Worm (Caenorhabditis elegans) whole organism, L3 larva: ENCODE results near the gene ZK813.7.

ENCODE experiments used
- R02D3.7 ChIP-seq: fragments of 150-350 bp; optimal IDR thresholded peaks from 2 replicates; lab custom pipeline; 2014; ENCODE audit warnings: missing biosample characterization, missing genetic modification characterization
- ZK546.5 ChIP-seq: sonication (generic microtip); optimal IDR thresholded peaks from 2 replicates; lab custom pipeline; 2017; ENCODE audit warnings: missing biosample characterization, missing genetic modification characterization
- aly-2 ChIP-seq: fragments of 150-350 bp; optimal IDR thresholded peaks from 2 replicates; lab custom pipeline; 2014; ENCODE audit warnings: missing biosample characterization, missing genetic modification characterization
- ama-1 ChIP-seq: fragments of 150-350 bp; optimal IDR thresholded peaks from 2 replicates; lab custom pipeline; 2018
- ceh-16 ChIP-seq: sonication (generic microtip); optimal IDR thresholded peaks from 2 replicates; lab custom pipeline; 2017; ENCODE audit warnings: missing biosample characterization, missing genetic modification characterization
- ceh-28 ChIP-seq: fragments of 150-350 bp; optimal IDR thresholded peaks from 2 replicates; lab custom pipeline; 2014; ENCODE audit warnings: missing biosample characterization, missing genetic modification reagents, missing genetic modification characterization
- ceh-9 ChIP-seq: sonication (generic microtip); optimal IDR thresholded peaks from 2 replicates; lab custom pipeline; 2018; ENCODE audit warnings: missing biosample characterization, missing genetic modification characterization
- daf-12 ChIP-seq: fragments of 150-350 bp; optimal IDR thresholded peaks from 2 replicates; lab custom pipeline; 2014; ENCODE audit warnings: missing biosample characterization, missing genetic modification reagents, missing genetic modification characterization
- egl-27 ChIP-seq: sonication (generic microtip); optimal IDR thresholded peaks from 4 replicates; lab custom pipeline; 2017; ENCODE audit warnings: missing biosample characterization, missing genetic modification reagents, missing genetic modification characterization
- egl-5 ChIP-seq: fragments of 150-350 bp; optimal IDR thresholded peaks from 2 replicates; lab custom pipeline; 2017; ENCODE audit warnings: missing biosample characterization, missing genetic modification reagents, missing genetic modification characterization, inconsistent platforms
- elt-1 ChIP-seq: fragments of 150-350 bp; optimal IDR thresholded peaks from 2 replicates; lab custom pipeline; 2014; ENCODE audit warnings: missing biosample characterization, missing genetic modification characterization
- elt-2 ChIP-seq: sonication (generic microtip); optimal IDR thresholded peaks from 2 replicates; lab custom pipeline; 2016; ENCODE audit warnings: missing genetic modification reagents, mild to moderate bottlenecking, missing genetic modification characterization, missing compliant biosample characterization
- elt-3 ChIP-seq, 3 experiments: fragments of 150-350 bp in 1 of 3; sonication (generic microtip) in 2 of 3; optimal IDR thresholded peaks; 2 replicates in 2 of 3; 4 replicates in 1 of 3; lab custom pipeline; 2014 to 2017; ENCODE audit warnings: missing biosample characterization in 3 of 3, missing genetic modification characterization in 3 of 3
- eor-1 ChIP-seq, 2 experiments: fragments of 150-350 bp; optimal IDR thresholded peaks; 2 replicates each; lab custom pipeline; 2014 to 2018; ENCODE audit warnings: missing biosample characterization in 2 of 2, missing genetic modification characterization in 2 of 2
- fkh-10 ChIP-seq: sonication (generic microtip); optimal IDR thresholded peaks from 2 replicates; lab custom pipeline; 2017; ENCODE audit warnings: missing biosample characterization, missing genetic modification reagents, missing genetic modification characterization
- fkh-2 ChIP-seq: fragments of 150-350 bp; optimal IDR thresholded peaks from 2 replicates; lab custom pipeline; 2014; ENCODE audit warnings: missing biosample characterization, missing genetic modification reagents, missing genetic modification characterization
- fos-1 ChIP-seq: fragments of 150-350 bp; optimal IDR thresholded peaks from 2 replicates; lab custom pipeline; 2014; ENCODE audit warnings: missing biosample characterization, missing genetic modification characterization
- hmg-11 ChIP-seq: sonication (generic microtip); optimal IDR thresholded peaks from 2 replicates; lab custom pipeline; 2016; ENCODE audit warnings: missing genetic modification characterization, missing compliant biosample characterization
- jun-1 ChIP-seq: fragments of 150-350 bp; optimal IDR thresholded peaks from 2 replicates; lab custom pipeline; 2014; ENCODE audit warnings: missing biosample characterization, missing genetic modification reagents, missing genetic modification characterization
- lin-15B ChIP-seq: fragments of 150-350 bp; optimal IDR thresholded peaks from 2 replicates; lab custom pipeline; 2014; ENCODE audit warnings: missing biosample characterization, missing genetic modification characterization
- lin-39 ChIP-seq: fragments of 150-350 bp; optimal IDR thresholded peaks from 2 replicates; lab custom pipeline; 2018; ENCODE audit warnings: missing biosample characterization, missing genetic modification reagents, missing genetic modification characterization
- mml-1 ChIP-seq: fragments of 150-350 bp; sonication (generic microtip); optimal IDR thresholded peaks from 3 replicates; lab custom pipeline; 2014; ENCODE audit warnings: missing biosample characterization, missing genetic modification characterization
- nfya-1 ChIP-seq: sonication (generic microtip); optimal IDR thresholded peaks from 2 replicates; lab custom pipeline; 2017; ENCODE audit warnings: missing genetic modification characterization, mild to moderate bottlenecking, missing compliant biosample characterization, antibody characterized with exemption, moderate library complexity; ENCODE audit not compliant: insufficient read depth
- nhr-11 ChIP-seq: fragments of 150-350 bp; optimal IDR thresholded peaks from 2 replicates; lab custom pipeline; 2014; ENCODE audit warnings: missing biosample characterization, missing genetic modification characterization
- nhr-12 ChIP-seq: fragments of 150-350 bp; optimal IDR thresholded peaks from 2 replicates; lab custom pipeline; 2014; ENCODE audit warnings: missing biosample characterization, missing genetic modification characterization
- nhr-25 ChIP-seq: sonication (generic microtip); optimal IDR thresholded peaks from 2 replicates; lab custom pipeline; 2017; ENCODE audit warnings: missing biosample characterization, missing genetic modification characterization
- nhr-43 ChIP-seq: sonication (generic microtip); optimal IDR thresholded peaks from 2 replicates; lab custom pipeline; 2016; ENCODE audit warnings: mild to moderate bottlenecking, missing genetic modification characterization, missing compliant biosample characterization; ENCODE audit not compliant: poor library complexity, severe bottlenecking
- nhr-76 ChIP-seq: fragments of 150-350 bp; sonication (generic microtip); optimal IDR thresholded peaks from 5 replicates; lab custom pipeline; 2014; ENCODE audit warnings: missing biosample characterization, missing genetic modification characterization
- nhr-77 ChIP-seq: fragments of 150-350 bp; optimal IDR thresholded peaks from 2 replicates; lab custom pipeline; 2014; ENCODE audit warnings: missing biosample characterization, missing genetic modification characterization
- pha-4 ChIP-seq: fragments of 150-350 bp; optimal IDR thresholded peaks from 2 replicates; lab custom pipeline; 2014; ENCODE audit warnings: missing biosample characterization, missing genetic modification reagents, missing genetic modification characterization
- pqm-1 ChIP-seq: fragments of 150-350 bp; optimal IDR thresholded peaks from 2 replicates; lab custom pipeline; 2017; ENCODE audit warnings: missing biosample characterization, missing genetic modification characterization, inconsistent platforms
- sea-2 ChIP-seq: fragments of 150-350 bp; sonication (generic microtip); optimal IDR thresholded peaks from 4 replicates; lab custom pipeline; 2014; ENCODE audit warnings: missing biosample characterization, missing genetic modification reagents, missing genetic modification characterization
- skn-1 ChIP-seq: fragments of 150-350 bp; optimal IDR thresholded peaks from 2 replicates; lab custom pipeline; 2014; ENCODE audit warnings: missing biosample characterization, missing genetic modification characterization
- snpc-4 ChIP-seq: fragments of 150-350 bp; optimal IDR thresholded peaks from 2 replicates; lab custom pipeline; 2014; ENCODE audit warnings: missing biosample characterization, missing genetic modification characterization
- tbx-2 ChIP-seq: sonication (generic microtip); optimal IDR thresholded peaks from 2 replicates; lab custom pipeline; 2016; ENCODE audit warnings: mild to moderate bottlenecking, missing genetic modification characterization, missing compliant biosample characterization
- unc-62 ChIP-seq: fragments of 150-350 bp; sonication (generic microtip); optimal IDR thresholded peaks from 4 replicates; lab custom pipeline; 2014; ENCODE audit warnings: missing biosample characterization, missing genetic modification reagents, missing genetic modification characterization
- zag-1 ChIP-seq: fragments of 150-350 bp; optimal IDR thresholded peaks from 2 replicates; lab custom pipeline; 2014; ENCODE audit warnings: missing biosample characterization, missing genetic modification characterization
- ztf-11 ChIP-seq: fragments of 150-350 bp; optimal IDR thresholded peaks from 2 replicates; lab custom pipeline; 2014; ENCODE audit warnings: missing biosample characterization, missing genetic modification characterization
- ztf-4 ChIP-seq: fragments of 150-350 bp; optimal IDR thresholded peaks from 2 replicates; lab custom pipeline; 2014; ENCODE audit warnings: missing biosample characterization, missing genetic modification characterization

Gene ZK813.7

DNA sequence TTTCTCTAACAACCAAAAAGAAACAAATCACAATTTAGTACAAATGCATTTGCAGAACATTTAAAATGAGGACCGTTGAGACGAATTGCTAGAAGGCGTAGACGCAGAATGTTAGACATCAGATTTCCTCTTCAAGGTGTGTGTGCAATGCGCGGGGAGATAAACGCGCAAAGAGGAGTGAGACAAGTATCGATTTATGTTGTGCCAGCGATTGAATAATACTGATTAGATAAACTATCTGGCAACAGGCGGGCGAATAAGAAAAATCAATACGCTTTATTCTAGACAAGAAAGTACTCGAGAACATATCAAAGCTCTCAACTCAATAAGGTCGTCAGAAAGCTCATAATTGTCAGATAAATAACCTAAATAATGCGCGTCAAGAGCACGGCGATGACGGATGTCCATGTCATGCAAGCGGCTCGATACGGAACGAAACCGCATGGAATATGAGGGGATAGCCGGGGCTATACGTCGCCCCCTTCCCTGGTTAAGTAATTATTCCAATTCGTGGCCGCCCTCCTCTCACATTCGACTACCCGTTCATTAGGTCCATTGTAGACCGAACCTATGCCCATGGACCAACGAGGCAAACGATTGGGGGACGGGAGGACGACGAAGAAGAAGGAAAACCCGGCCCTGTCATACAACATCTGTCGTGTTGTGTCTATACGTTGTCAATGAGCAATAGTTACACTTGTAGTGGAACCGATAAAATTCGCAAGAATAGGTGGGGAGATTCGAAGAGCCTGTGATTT, 22.6 kb downstream of the ZK813.7 start:
- TF ChIP-seq daf-12 = no peak
- TF ChIP-seq nhr-12 (tag; lab: Kevin White, UChicago) = no peak
- TF ChIP-seq nhr-76 (tag; lab: Kevin White, UChicago) = no peak
- TF ChIP-seq egl-27 = no peak
- TF ChIP-seq tbx-2 (tag; lab: Kevin White, UChicago) = no peak
- no peak for TF ChIP-seq ceh-16 (tag; lab: Kevin White, UChicago)
- no peak for TF ChIP-seq eor-1 (tag; optimal IDR thresholded peaks at IDR 0.05; lab: Kevin White, UChicago)
- no peak for TF ChIP-seq ztf-4 (tag; lab: Kevin White, UChicago)
- no peak for TF ChIP-seq nhr-11 (tag; lab: Kevin White, UChicago)
- TF ChIP-seq jun-1 (tag; lab: Kevin White, UChicago) = no peak
- no peak for TF ChIP-seq sea-2 (GFP tag; lab: Kevin White, UChicago)
- TF ChIP-seq mml-1 (tag; lab: Kevin White, UChicago) = no peak
- TF ChIP-seq elt-3 (tag; optimal IDR thresholded peaks at IDR 0.05; lab: Kevin White, UChicago) = no peak
- TF ChIP-seq fkh-10 (GFP tag; lab: Kevin White, UChicago) = no peak
- TF ChIP-seq aly-2 (tag; lab: Kevin White, UChicago) = no peak
- TF ChIP-seq pqm-1 (tag; lab: Kevin White, UChicago) = no peak
- TF ChIP-seq lin-15B = no peak
- no peak for TF ChIP-seq ceh-9 (tag; lab: Kevin White, UChicago)

DNA sequence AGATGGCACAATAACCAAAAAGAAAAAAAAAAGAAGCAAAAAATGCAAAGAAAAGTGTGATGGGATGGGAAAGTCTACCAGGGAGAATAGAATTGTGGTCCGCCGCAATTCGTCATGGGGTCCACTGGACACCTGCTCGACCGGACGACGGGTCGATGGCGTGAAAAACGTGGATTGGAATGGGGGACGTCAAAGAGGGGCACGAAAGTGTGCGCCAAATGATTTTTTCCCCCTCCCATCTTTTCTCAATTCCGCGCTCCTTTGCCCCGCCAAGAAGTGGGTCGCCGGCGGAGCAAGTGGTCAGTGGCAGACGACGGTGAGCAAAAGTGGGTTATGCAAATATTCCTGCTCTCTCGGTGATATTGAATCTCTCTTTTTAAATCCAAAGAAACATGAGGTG, 23.3 kb downstream of the ZK813.7 start:
- TF ChIP-seq unc-62 (GFP tag; lab: Kevin White, UChicago) (no peak), fos-1 (no peak), nhr-77 (no peak), daf-12 (no peak)

DNA sequence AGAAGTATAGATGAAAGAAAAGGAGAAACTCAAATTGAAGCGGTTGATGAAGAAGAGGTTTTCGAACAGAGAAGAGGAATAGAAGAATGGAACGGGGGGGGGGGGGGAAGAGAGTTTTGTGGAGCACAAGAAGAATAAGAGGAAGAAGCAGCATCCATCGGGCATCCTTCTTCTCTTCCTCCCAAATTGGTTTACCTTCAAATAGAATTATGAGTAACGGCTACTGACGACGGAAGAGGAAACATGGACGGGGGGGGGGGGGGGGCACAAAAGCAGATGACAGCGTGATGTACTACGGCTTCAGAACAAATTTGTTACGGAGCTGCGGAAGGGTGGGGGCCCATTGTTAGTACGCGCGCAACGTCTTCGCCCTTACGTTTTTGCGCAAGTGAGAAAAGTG, 24.7 kb downstream of the ZK813.7 start:
- TF ChIP-seq unc-62 (GFP tag; lab: Kevin White, UChicago) (no peak), fkh-10 (GFP tag; lab: Kevin White, UChicago) (peak; percentile 75)

DNA sequence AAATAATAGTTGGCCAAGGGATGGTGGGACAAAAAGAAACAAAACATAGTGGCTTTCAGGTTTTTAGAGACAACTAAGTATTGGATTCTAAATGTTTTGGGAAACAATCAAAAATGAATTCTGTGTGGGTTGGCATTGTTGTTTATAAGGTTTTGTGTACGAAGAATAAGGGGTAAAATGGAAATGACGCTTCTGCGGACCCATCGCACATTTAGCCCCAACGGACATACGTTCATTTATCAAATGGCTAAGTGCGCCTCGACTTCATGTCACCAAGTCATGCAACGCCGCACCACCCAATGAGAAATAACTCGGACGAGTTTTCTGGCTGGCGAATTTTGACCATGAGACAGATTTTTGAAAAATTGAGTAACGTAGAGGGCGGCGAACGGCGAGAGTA, 25.7 kb downstream of the ZK813.7 start:
- TF ChIP-seq zag-1 (no peak), lin-39 (peak; percentile 82)

DNA sequence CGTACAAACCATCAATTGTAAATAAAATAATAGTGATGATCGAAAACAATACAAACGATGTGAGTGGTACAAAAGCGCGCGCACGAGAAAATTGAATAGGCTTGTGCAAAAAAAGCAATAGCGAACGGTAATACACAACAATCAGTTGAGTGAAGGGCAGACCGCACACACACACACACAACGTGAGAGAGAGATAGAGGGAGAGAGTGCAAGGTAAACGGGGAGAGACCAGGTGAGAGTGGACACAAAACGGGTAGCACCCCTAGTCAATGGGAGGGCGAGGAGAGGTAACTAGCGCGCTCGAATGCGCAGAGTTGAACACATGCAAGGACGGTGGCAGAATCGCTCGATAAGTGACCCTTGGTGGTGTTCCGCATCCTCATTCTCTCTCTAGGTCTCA, 27.6 kb downstream of the ZK813.7 start:
- no peak for TF ChIP-seq elt-3 (tag; optimal IDR thresholded peaks at IDR 0.05; lab: Kevin White, UChicago)
- TF ChIP-seq jun-1 (tag; lab: Kevin White, UChicago) = no peak
- TF ChIP-seq fos-1 = no peak
- peak; percentile 70 for TF ChIP-seq nhr-25 (tag; lab: Kevin White, UChicago)
- TF ChIP-seq elt-1 (tag; lab: Kevin White, UChicago) = no peak
- TF ChIP-seq lin-39 = peak; percentile 21
- TF ChIP-seq pha-4 (tag; lab: Kevin White, UChicago) = peak; percentile 87
- no peak for TF ChIP-seq zag-1
- no peak for TF ChIP-seq R02D3.7
- no peak for TF ChIP-seq daf-12
- TF ChIP-seq fkh-2 (tag; lab: Kevin White, UChicago) = no peak
- TF ChIP-seq nfya-1 (tag; lab: Kevin White, UChicago) = peak; percentile 23
- TF ChIP-seq ZK546.5 (tag; lab: Kevin White, UChicago) = no peak
- TF ChIP-seq snpc-4 (tag; lab: Kevin White, UChicago) = peak; percentile 1
- peak; percentile 49 for TF ChIP-seq elt-2
- TF ChIP-seq hmg-11 (tag; lab: Kevin White, UChicago) = peak; percentile 44
- TF ChIP-seq ceh-28 = no peak
- no peak for TF ChIP-seq ama-1 (lab: Kevin White, UChicago)
- no peak for TF ChIP-seq ztf-11 (tag; lab: Kevin White, UChicago)
- TF ChIP-seq ztf-4 (tag; lab: Kevin White, UChicago) = no peak
- no peak for TF ChIP-seq egl-5 (tag; lab: Kevin White, UChicago)
- TF ChIP-seq nhr-43 (tag; lab: Kevin White, UChicago) = no peak
- peak; percentile 15 for TF ChIP-seq egl-27
- TF ChIP-seq skn-1 (tag; lab: Kevin White, UChicago) = no peak
